Fruit fly (Drosophila melanogaster) whole organism, embryonic: ENCODE results near the gene PIG-Q.

Experiments
- ATbp ChIP-seq: fragments of 200-800 bp; sonication (Bioruptor generic); optimal IDR thresholded peaks from 2 replicates; lab custom pipeline; 2017; ENCODE audit warnings: missing biosample characterization, mild to moderate bottlenecking, missing genetic modification characterization, missing genetic modification reagents
- Asciz ChIP-seq: fragments of 200-800 bp; sonication (Bioruptor generic); optimal IDR thresholded peaks from 2 replicates; lab custom pipeline; 2017; ENCODE audit warnings: missing biosample characterization, mild to moderate bottlenecking, missing genetic modification characterization, missing genetic modification reagents
- Atf6 ChIP-seq: fragments of 200-800 bp; sonication (Bioruptor generic); IDR thresholded peaks from 2 replicates; pipeline ENCODE4 v1.3.6; 2022; ENCODE audit warnings: missing biosample characterization, missing genetic modification characterization
- BtbVII ChIP-seq: fragments of 200-800 bp; sonication (Bioruptor generic); optimal IDR thresholded peaks from 3 replicates; lab custom pipeline; 2017; ENCODE audit warnings: missing biosample characterization, mild to moderate bottlenecking, missing genetic modification characterization
- CG10209 ChIP-seq: fragments of 200-800 bp; sonication (Bioruptor generic); optimal IDR thresholded peaks from 3 replicates; lab custom pipeline; 2017; ENCODE audit warnings: missing biosample characterization, mild to moderate bottlenecking, missing genetic modification characterization, missing genetic modification reagents
- CG1024 ChIP-seq: fragments of 200-800 bp; sonication (Bioruptor generic); IDR thresholded peaks from 2 replicates; pipeline ENCODE4 v1.3.6; 2022; ENCODE audit warnings: missing biosample characterization, missing genetic modification characterization
- CG10462 ChIP-seq: fragments of 200-800 bp; sonication (Bioruptor generic); optimal IDR thresholded peaks from 2 replicates; lab custom pipeline; 2016; ENCODE audit warnings: missing biosample characterization, missing genetic modification characterization
- CG10654 ChIP-seq: fragments of 200-800 bp; sonication (Bioruptor generic); optimal IDR thresholded peaks from 2 replicates; lab custom pipeline; 2016; ENCODE audit warnings: missing biosample characterization, missing genetic modification characterization
- CG12104 ChIP-seq: fragments of 200-800 bp; sonication (Bioruptor generic); optimal IDR thresholded peaks from 3 replicates; lab custom pipeline; 2016; ENCODE audit warnings: missing biosample characterization, missing genetic modification characterization
- CG13624 ChIP-seq: fragments of 200-800 bp; sonication (Bioruptor generic); optimal IDR thresholded peaks from 2 replicates; lab custom pipeline; 2016; ENCODE audit warnings: missing biosample characterization, missing genetic modification characterization
- CG14014 ChIP-seq: fragments of 200-800 bp; sonication (Bioruptor generic); IDR thresholded peaks from 2 replicates; pipeline ENCODE4 v1.3.6; 2022; ENCODE audit warnings: missing biosample characterization, missing genetic modification characterization
- CG15269 ChIP-seq: fragments of 200-800 bp; sonication (Bioruptor generic); optimal IDR thresholded peaks from 2 replicates; lab custom pipeline; 2018; ENCODE audit warnings: missing biosample characterization, mild to moderate bottlenecking, missing genetic modification characterization, moderate library complexity
- CG2116 ChIP-seq: fragments of 200-800 bp; sonication (Bioruptor generic); optimal IDR thresholded peaks from 3 replicates; lab custom pipeline; 2018; ENCODE audit warnings: missing biosample characterization, mild to moderate bottlenecking, missing genetic modification characterization
- CG2678 ChIP-seq: fragments of 200-800 bp; sonication (Bioruptor generic); optimal IDR thresholded peaks from 3 replicates; lab custom pipeline; 2019; ENCODE audit warnings: missing biosample characterization, mild to moderate bottlenecking, missing genetic modification characterization, moderate library complexity
- CG31388 ChIP-seq: fragments of 200-800 bp; sonication (Bioruptor generic); optimal IDR thresholded peaks from 2 replicates; lab custom pipeline; 2016; ENCODE audit warnings: missing biosample characterization, missing genetic modification characterization
- CG34376 ChIP-seq: fragments of 200-800 bp; sonication (Bioruptor generic); optimal IDR thresholded peaks from 2 replicates; lab custom pipeline; 2018; ENCODE audit warnings: missing biosample characterization, mild to moderate bottlenecking, missing genetic modification characterization
- CG4707 ChIP-seq: fragments of 200-800 bp; sonication (Bioruptor generic); optimal IDR thresholded peaks from 2 replicates; lab custom pipeline; 2018; ENCODE audit warnings: missing biosample characterization, mild to moderate bottlenecking, missing genetic modification characterization, moderate library complexity
- CG4854 ChIP-seq: fragments of 200-800 bp; sonication (Bioruptor generic); optimal IDR thresholded peaks from 2 replicates; lab custom pipeline; 2016; ENCODE audit warnings: missing biosample characterization, missing genetic modification characterization, inconsistent platforms
- CG6813 ChIP-seq: fragments of 200-800 bp; sonication (Bioruptor generic); optimal IDR thresholded peaks from 2 replicates; lab custom pipeline; 2017; ENCODE audit warnings: missing biosample characterization, missing genetic modification characterization, mild to moderate bottlenecking, moderate library complexity, missing genetic modification reagents
- CG8290 ChIP-seq, 3 experiments: fragments of 200-800 bp; sonication (Bioruptor generic); optimal IDR thresholded peaks; 2 replicates each; lab custom pipeline; 2016 to 2019; ENCODE audit warnings: missing biosample characterization in 3 of 3, missing genetic modification characterization in 3 of 3, mild to moderate bottlenecking in 2 of 3, moderate library complexity in 1 of 3
- CG9932 ChIP-seq: fragments of 200-800 bp; sonication (Bioruptor generic); IDR thresholded peaks from 2 replicates; pipeline ENCODE4 v1.3.6; 2022; ENCODE audit warnings: missing biosample characterization, missing genetic modification characterization
- D19A ChIP-seq: fragments of 200-800 bp; optimal IDR thresholded peaks from 3 replicates; lab custom pipeline; 2019; ENCODE audit warnings: missing biosample characterization, mild to moderate bottlenecking, missing genetic modification characterization, moderate library complexity
- Dip3 ChIP-seq: fragments of 200-800 bp; sonication (Bioruptor generic); optimal IDR thresholded peaks from 3 replicates; lab custom pipeline; 2016; ENCODE audit warnings: missing biosample characterization, missing genetic modification characterization
- HmgZ ChIP-seq: fragments of 200-800 bp; sonication (Bioruptor generic); optimal IDR thresholded peaks from 2 replicates; lab custom pipeline; 2018; ENCODE audit warnings: missing biosample characterization, mild to moderate bottlenecking, missing genetic modification characterization
- Hr78 ChIP-seq, 2 experiments: fragments of 200-800 bp in 1 of 2; fragments of >200 bp in 1 of 2; sonication (Bioruptor generic) in 1 of 2; optimal IDR thresholded peaks; 2 replicates each; lab custom pipeline; 2017 to 2019; ENCODE audit warnings: missing biosample characterization in 2 of 2, missing genetic modification characterization in 2 of 2, mild to moderate bottlenecking in 1 of 2, moderate library complexity in 1 of 2
- Hsf ChIP-seq: fragments of 200-800 bp; sonication (Bioruptor generic); optimal IDR thresholded peaks from 3 replicates; lab custom pipeline; 2016; ENCODE audit warnings: missing biosample characterization, missing genetic modification characterization
- Lhr ChIP-seq: fragments of 200-800 bp; sonication (Bioruptor generic); optimal IDR thresholded peaks from 3 replicates; lab custom pipeline; 2017; ENCODE audit warnings: mild to moderate bottlenecking, missing biosample characterization, missing genetic modification reagents, missing genetic modification characterization
- MTF-1 ChIP-seq: fragments of 200-800 bp; sonication (Bioruptor generic); optimal IDR thresholded peaks from 2 replicates; lab custom pipeline; 2018; ENCODE audit warnings: missing biosample characterization, mild to moderate bottlenecking, missing genetic modification characterization, borderline replicate concordance
- Myb ChIP-seq: fragments of 200-800 bp; sonication (Bioruptor generic); optimal IDR thresholded peaks from 2 replicates; lab custom pipeline; 2016; ENCODE audit warnings: missing biosample characterization, missing genetic modification characterization
- Ravus ChIP-seq: fragments of 200-800 bp; sonication (Bioruptor generic); IDR thresholded peaks from 2 replicates; pipeline ENCODE4 v1.3.6; 2022; ENCODE audit warnings: missing biosample characterization, missing genetic modification characterization
- Side ChIP-seq: fragments of 200-800 bp; sonication (Bioruptor generic); optimal IDR thresholded peaks from 2 replicates; lab custom pipeline; 2016; ENCODE audit warnings: missing biosample characterization, missing genetic modification characterization
- Sox100B ChIP-seq: fragments of 200-800 bp; sonication (Bioruptor generic); optimal IDR thresholded peaks from 3 replicates; lab custom pipeline; 2018; ENCODE audit warnings: missing biosample characterization, mild to moderate bottlenecking, missing genetic modification characterization
- Usf ChIP-seq: fragments of 200-800 bp; sonication (Bioruptor generic); optimal IDR thresholded peaks from 2 replicates; lab custom pipeline; 2017; ENCODE audit warnings: missing genotype, missing biosample characterization, missing genetic modification characterization
- al ChIP-seq: fragments of 200-800 bp; sonication (Bioruptor generic); IDR thresholded peaks from 2 replicates; pipeline ENCODE4 v1.3.6; 2022; ENCODE audit warnings: missing biosample characterization, missing genetic modification characterization
- ash1 ChIP-seq: fragments of 200-800 bp; sonication (Bioruptor generic); optimal IDR thresholded peaks from 2 replicates; lab custom pipeline; 2018; ENCODE audit warnings: missing biosample characterization, mild to moderate bottlenecking, missing genetic modification characterization
- fru ChIP-seq: fragments of >200 bp; optimal IDR thresholded peaks from 2 replicates; lab custom pipeline; 2017
- gcm2 ChIP-seq: fragments of 200-800 bp; sonication (Bioruptor generic); optimal IDR thresholded peaks from 2 replicates; lab custom pipeline; 2016; ENCODE audit warnings: missing biosample characterization, missing genetic modification characterization
- ham ChIP-seq: fragments of 200-800 bp; sonication (Bioruptor generic); IDR thresholded peaks from 2 replicates; pipeline ENCODE4 v1.3.6; 2022; ENCODE audit warnings: missing biosample characterization, missing genetic modification characterization
- insv ChIP-seq, 2 experiments: fragments of 200-800 bp; sonication (Bioruptor generic); optimal IDR thresholded peaks; 3 replicates each; lab custom pipeline; 2016 to 2018; ENCODE audit warnings: missing biosample characterization in 2 of 2, missing genetic modification characterization in 2 of 2
- jing ChIP-seq: fragments of 200-800 bp; sonication (Bioruptor generic); optimal IDR thresholded peaks from 2 replicates; lab custom pipeline; 2018; ENCODE audit warnings: missing biosample characterization, mild to moderate bottlenecking, missing genetic modification characterization
- kay ChIP-seq: fragments of 200-800 bp; sonication (Bioruptor generic); optimal IDR thresholded peaks from 2 replicates; lab custom pipeline; 2016; ENCODE audit warnings: missing biosample characterization, missing genetic modification characterization
- lbe ChIP-seq: fragments of 200-800 bp; sonication (Bioruptor generic); optimal IDR thresholded peaks from 2 replicates; lab custom pipeline; 2016; ENCODE audit warnings: missing biosample characterization, mild to moderate bottlenecking, missing genetic modification characterization
- luna ChIP-seq: fragments of 200-800 bp; sonication (Bioruptor generic); optimal IDR thresholded peaks from 2 replicates; lab custom pipeline; 2016; ENCODE audit warnings: missing biosample characterization, missing genetic modification characterization
- mirr ChIP-seq: fragments of 200-800 bp; sonication (Bioruptor generic); optimal IDR thresholded peaks from 3 replicates; lab custom pipeline; 2018; ENCODE audit warnings: missing biosample characterization, mild to moderate bottlenecking, missing genetic modification characterization
- p53 ChIP-seq: fragments of 200-800 bp; sonication (Bioruptor generic); optimal IDR thresholded peaks from 2 replicates; lab custom pipeline; 2016; ENCODE audit warnings: missing biosample characterization, missing genetic modification characterization
- pros ChIP-seq: fragments of 200-800 bp; sonication (Bioruptor generic); optimal IDR thresholded peaks from 3 replicates; lab custom pipeline; 2019; ENCODE audit warnings: missing biosample characterization, mild to moderate bottlenecking, missing genetic modification characterization, moderate library complexity
- sima ChIP-seq: fragments of 200-800 bp; sonication (Bioruptor generic); optimal IDR thresholded peaks from 2 replicates; lab custom pipeline; 2016; ENCODE audit warnings: missing biosample characterization, missing genetic modification characterization
- sna ChIP-seq: fragments of 200-800 bp; sonication (Bioruptor generic); IDR thresholded peaks from 2 replicates; pipeline ENCODE4 v1.3.6; 2022; ENCODE audit warnings: missing biosample characterization, missing genetic modification characterization; ENCODE audit not compliant: partially characterized antibody
- wek ChIP-seq: fragments of 200-800 bp; sonication (Bioruptor generic); optimal IDR thresholded peaks from 3 replicates; lab custom pipeline; 2018; ENCODE audit warnings: missing biosample characterization, mild to moderate bottlenecking, missing genetic modification characterization, moderate library complexity
- yki ChIP-seq: fragments of >200 bp; optimal IDR thresholded peaks from 3 replicates; lab custom pipeline; 2018

The PIG-Q gene

DNA sequence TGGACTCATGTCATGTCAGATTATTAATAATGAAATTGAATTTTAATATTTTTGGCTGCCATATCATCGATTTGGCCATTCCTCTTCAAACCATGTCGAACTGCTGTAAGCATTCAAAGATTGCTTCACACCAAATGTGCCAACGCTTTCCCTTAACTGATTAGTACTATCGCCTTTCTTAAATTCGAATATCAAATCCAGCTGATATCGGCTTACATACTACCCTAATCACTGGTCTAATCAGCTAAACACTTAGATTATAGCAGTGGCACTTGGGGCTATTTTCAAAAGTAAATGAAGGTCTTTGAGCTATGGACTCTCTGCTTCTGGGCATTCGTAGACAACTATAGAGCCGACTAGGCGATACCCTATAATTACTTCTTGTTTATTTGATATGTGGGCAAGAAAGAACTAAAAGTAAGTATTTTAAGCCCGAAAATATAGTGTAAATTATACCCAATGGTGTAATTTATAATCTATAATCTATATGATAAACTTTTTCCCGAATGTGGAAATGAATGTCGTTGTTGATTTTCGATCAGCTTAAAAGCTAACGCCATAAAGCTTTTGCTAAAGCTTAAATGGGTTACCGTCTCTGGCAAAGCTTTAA is 45.0 kb downstream of the PIG-Q start (continued):
- TF ChIP-seq D19A (peak; percentile 90), CG4854 (GFP tag; lab: Kevin White, UChicago) (no peak), fru (lab: Kevin White, UChicago) (no peak), Ravus (GFP tag; lab: Robert Waterston, UW) (peak; percentile 42; the same call in 1 of the 2 replicates), ham (GFP tag; lab: Robert Waterston, UW) (no peak), al (GFP tag; lab: Robert Waterston, UW) (peak; percentile 66), CG13624 (peak; percentile 72), lbe (peak; percentile 4), CG10654 (GFP tag; lab: Kevin White, UChicago) (peak; percentile 60), HmgZ (peak; percentile 81), CG15269 (tag; lab: Kevin White, UChicago) (peak; percentile 89), CG6813 (peak; percentile 67), sima (no peak), CG4707 (GFP tag; lab: Kevin White, UChicago) (peak; percentile 48), Hsf (GFP tag; lab: Kevin White, UChicago) (peak; percentile 71), CG14014 (GFP tag; lab: Robert Waterston, UW) (peak; percentile 71), Side (peak; percentile 43), CG9932 (GFP tag; lab: Robert Waterston, UW) (peak; percentile 72), CG10209 (GFP tag; lab: Kevin White, UChicago) (peak; percentile 82), BtbVII (GFP tag; lab: Kevin White, UChicago) (peak; percentile 74), Sox100B (GFP tag; lab: Kevin White, UChicago) (no peak), CG1024 (GFP tag; lab: Robert Waterston, UW) (peak; percentile 34; the same call in 1 of the 2 replicates), insv (GFP tag; optimal IDR thresholded peaks at IDR 0.05; lab: Kevin White, UChicago) (no peak), ash1 (GFP tag; lab: Kevin White, UChicago) (no peak), gcm2 (GFP tag; lab: Kevin White, UChicago) (peak; percentile 44), Myb (peak; percentile 24), CG2116 (GFP tag; lab: Kevin White, UChicago) (peak; percentile 34), p53 (no peak), wek (GFP tag; lab: Kevin White, UChicago) (no peak), CG2678 (tag; lab: Kevin White, UChicago) (peak; percentile 89), CG10462 (GFP tag; lab: Kevin White, UChicago) (peak; percentile 43), sna (GFP tag; lab: Robert Waterston, UW) (no peak), mirr (GFP tag; lab: Kevin White, UChicago) (peak; percentile 98), Usf (GFP tag; lab: Kevin White, UChicago) (peak; percentile 23), luna (no peak), MTF-1 (GFP tag; lab: Kevin White, UChicago) (peak; percentile 47), ATbp (GFP tag; lab: Kevin White, UChicago) (peak; percentile 75), kay (peak; percentile 47), Lhr (GFP tag; lab: Kevin White, UChicago) (peak; percentile 15), CG31388 (GFP tag; lab: Kevin White, UChicago) (no peak), Dip3 (GFP tag; lab: Kevin White, UChicago) (peak; percentile 71), pros (GFP tag; lab: Kevin White, UChicago) (no peak), Hr78 (GFP tag; optimal IDR thresholded peaks at IDR 0.05; lab: Kevin White, UChicago) (peak in 1 of 2 experiments; percentile 8), Atf6 (GFP tag; lab: Robert Waterston, UW) (peak; percentile 90), jing (GFP tag; lab: Kevin White, UChicago) (peak; percentile 49), yki (lab: Kevin White, UChicago) (no peak), Asciz (GFP tag; lab: Kevin White, UChicago) (peak; percentile 78), CG34376 (peak; percentile 96), CG8290 (GFP tag; optimal IDR thresholded peaks at IDR 0.05; lab: Kevin White, UChicago) (peak; percentile 20), CG8290 (tag; optimal IDR thresholded peaks at IDR 0.05; lab: Kevin White, UChicago) (no peak), CG12104 (GFP tag; lab: Kevin White, UChicago) (peak; percentile 63)
